Worm (Caenorhabditis elegans): Measurements from ENCODE around the gene T08D10.3.

The T08D10.3 gene

ce11 chrX:11955125-11955524 is at the start of gene T08D10.3:
Gene T08D10.3 (plus strand): TSS chrX:11955425.
- TF ChIP-seq tbx-2 (tag; optimal IDR thresholded peaks at IDR 0.05) (no peak), unc-62 (GFP tag; optimal IDR thresholded peaks at IDR 0.05) (no peak), sox-4 (tag; optimal IDR thresholded peaks at IDR 0.05) (no peak), nhr-237 (tag; optimal IDR thresholded peaks at IDR 0.05) (no peak), ceh-82 (tag; optimal IDR thresholded peaks at IDR 0.05) (no peak)

- TF ChIP-seq unc-30 (tag; optimal IDR thresholded peaks at IDR 0.05) (no peak), ces-1 (GFP tag; optimal IDR thresholded peaks at IDR 0.05) (no peak), tbx-2 (tag; optimal IDR thresholded peaks at IDR 0.05) (no peak), pax-3 (tag; optimal IDR thresholded peaks at IDR 0.05) (no peak), alr-1 (tag; optimal IDR thresholded peaks at IDR 0.05; ENCODE audit: borderline replicate concordance) (no peak), dpl-1 (GFP tag; optimal IDR thresholded peaks at IDR 0.05) (no peak)
Observed at ce11 chrX:11906626-11907025, 48.6 kb upstream of the T08D10.3 start.

- no peak for TF ChIP-seq ztf-4 (tag; optimal IDR thresholded peaks at IDR 0.05)
- no peak for TF ChIP-seq alr-1 (tag; optimal IDR thresholded peaks at IDR 0.05; ENCODE audit: borderline replicate concordance)
- no peak for TF ChIP-seq nhr-77 (tag; optimal IDR thresholded peaks at IDR 0.05)
- no peak for TF ChIP-seq elt-3 (tag; optimal IDR thresholded peaks at IDR 0.05)
- no peak for TF ChIP-seq C04F5.9 (tag; optimal IDR thresholded peaks at IDR 0.05)
- no peak for TF ChIP-seq nhr-28 (tag; optimal IDR thresholded peaks at IDR 0.05)
- TF ChIP-seq fkh-8 (tag; optimal IDR thresholded peaks at IDR 0.05): no peak
Observed at ce11 chrX:11907263-11907662, 48.0 kb upstream of the T08D10.3 start, which contains the start of gene Y62H9A.11. Gene Y62H9A.11 (minus strand): TSS chrX:11907363.

ce11 chrX:11908226-11908625 is 47.0 kb upstream of the T08D10.3 start:
- TF ChIP-seq lin-13 (GFP tag; optimal IDR thresholded peaks at IDR 0.05) (no peak), mef-2 (tag; optimal IDR thresholded peaks at IDR 0.05) (no peak), elt-2 (tag; optimal IDR thresholded peaks at IDR 0.05) (peak; percentile 45), blmp-1 (tag; optimal IDR thresholded peaks at IDR 0.05) (no peak), lin-35 (GFP tag; optimal IDR thresholded peaks at IDR 0.05) (peak in 1 of 2 experiments; percentile 14)

ce11 chrX:11909168-11909567 is 46.1 kb upstream of the T08D10.3 start:
- peak; percentile 90 for TF ChIP-seq elt-2 (tag; optimal IDR thresholded peaks at IDR 0.05)
- no peak for TF ChIP-seq ceh-88 (GFP tag; IDR thresholded peaks at IDR 0.05)
- TF ChIP-seq nhr-85 (tag): no peak
- peak; percentile 14 for TF ChIP-seq nhr-71 (tag; optimal IDR thresholded peaks at IDR 0.05)
- TF ChIP-seq dsc-1 (tag; optimal IDR thresholded peaks at IDR 0.05): peak; percentile 44

- TF ChIP-seq unc-62 (GFP tag; optimal IDR thresholded peaks at IDR 0.05): no peak
- no peak for TF ChIP-seq nhr-47 (tag; optimal IDR thresholded peaks at IDR 0.05)
- TF ChIP-seq pax-3 (tag; optimal IDR thresholded peaks at IDR 0.05): no peak
- no peak for TF ChIP-seq vab-15 (tag; optimal IDR thresholded peaks at IDR 0.05)
- TF ChIP-seq ceh-82 (tag; optimal IDR thresholded peaks at IDR 0.05): no peak
- TF ChIP-seq elt-3 (tag; optimal IDR thresholded peaks at IDR 0.05): peak in 1 of 6 experiments; percentile 5
- peak; percentile 1 for TF ChIP-seq nhr-20 (tag; optimal IDR thresholded peaks at IDR 0.05)
- TF ChIP-seq lin-35 (GFP tag; optimal IDR thresholded peaks at IDR 0.05): peak in 1 of 2 experiments; percentile 9
- TF ChIP-seq elt-2 (tag; optimal IDR thresholded peaks at IDR 0.05): peak; percentile 13
- no peak for TF ChIP-seq hlh-17 (GFP tag; optimal IDR thresholded peaks at IDR 0.05; ENCODE audit: borderline replicate concordance)
Observed at ce11 chrX:11910046-11910445, 45.2 kb upstream of the T08D10.3 start, which contains the start of gene Y62H9A.15. Gene Y62H9A.15 (minus strand): TSS chrX:11910145.

ce11 chrX:11913824-11914223 is 41.4 kb upstream of the T08D10.3 start, which contains the start of gene Y62H9A.12:
Gene Y62H9A.12 (plus strand): TSS chrX:11914124.
- TF ChIP-seq hlh-17 (GFP tag; optimal IDR thresholded peaks at IDR 0.05; ENCODE audit: borderline replicate concordance): no peak
- TF ChIP-seq sup-37 (GFP tag; optimal IDR thresholded peaks at IDR 0.05): no peak
- no peak for TF ChIP-seq nhr-85 (tag)
- TF ChIP-seq isw-1 (GFP tag; IDR thresholded peaks at IDR 0.05): no peak
- no peak for TF ChIP-seq nhr-12 (tag; optimal IDR thresholded peaks at IDR 0.05)
- TF ChIP-seq zip-4 (GFP tag; optimal IDR thresholded peaks at IDR 0.05): no peak
- TF ChIP-seq unc-86 (tag; optimal IDR thresholded peaks at IDR 0.05): no peak
- TF ChIP-seq lin-39 (tag; optimal IDR thresholded peaks at IDR 0.05): no peak
- TF ChIP-seq ceh-88 (GFP tag; IDR thresholded peaks at IDR 0.05): no peak
- no peak for TF ChIP-seq sptf-1 (tag; optimal IDR thresholded peaks at IDR 0.05)
- TF ChIP-seq blmp-1 (tag; optimal IDR thresholded peaks at IDR 0.05): no peak
